Fruit fly (Drosophila melanogaster): ENCODE measurements around the gene CG8012.

CG8012 gene

dm6 chr3L:8177795-8178564, 37.1 kb upstream of the CG8012 start, which contains the start of gene Nmt (continued):
- no peak for TF ChIP-seq cg (GFP tag; optimal IDR thresholded peaks at IDR 0.05)
- TF ChIP-seq vnd (GFP tag; IDR thresholded peaks at IDR 0.05; ENCODE audit: partially characterized antibody) = peak; percentile 69
- TF ChIP-seq ssp (GFP tag; IDR thresholded peaks at IDR 0.05) = no peak
- no peak for TF ChIP-seq Asciz (GFP tag; optimal IDR thresholded peaks at IDR 0.05)
- no peak for TF ChIP-seq trh (GFP tag; optimal IDR thresholded peaks at IDR 0.05)
- no peak for TF ChIP-seq CG17568 (GFP tag; optimal IDR thresholded peaks at IDR 0.05)
- TF ChIP-seq Dek (tag; optimal IDR thresholded peaks at IDR 0.05) = peak; percentile 17
- TF ChIP-seq CG1602 (GFP tag; optimal IDR thresholded peaks at IDR 0.05) = peak; percentile 26
- TF ChIP-seq bab2 (GFP tag; optimal IDR thresholded peaks at IDR 0.05) = no peak
- TF ChIP-seq dpn (GFP tag; optimal IDR thresholded peaks at IDR 0.05) = peak in 1 of 2 experiments; percentile 26
- no peak for TF ChIP-seq CG11560 (tag; IDR thresholded peaks at IDR 0.05)
- no peak for TF ChIP-seq CG17912 (GFP tag; optimal IDR thresholded peaks at IDR 0.05)
- TF ChIP-seq cas (GFP tag; IDR thresholded peaks at IDR 0.05) = no peak
- TF ChIP-seq PHDP (tag; optimal IDR thresholded peaks at IDR 0.05) = no peak
- no peak for TF ChIP-seq HLH3B (GFP tag; IDR thresholded peaks at IDR 0.05)
- TF ChIP-seq CG5245 (GFP tag; optimal IDR thresholded peaks at IDR 0.05) = no peak
- no peak for TF ChIP-seq CG15479 (GFP tag; optimal IDR thresholded peaks at IDR 0.05)
- no peak for TF ChIP-seq gsb-n (tag; optimal IDR thresholded peaks at IDR 0.05)
- no peak for TF ChIP-seq mirr (GFP tag; optimal IDR thresholded peaks at IDR 0.05)
- no peak for TF ChIP-seq otp (GFP tag; IDR thresholded peaks at IDR 0.05)
- TF ChIP-seq nerfin-1 (tag; optimal IDR thresholded peaks at IDR 0.05) = no peak
- no peak for TF ChIP-seq Side (GFP tag; optimal IDR thresholded peaks at IDR 0.05)
- no peak for TF ChIP-seq CG4282 (GFP tag; optimal IDR thresholded peaks at IDR 0.05)
- TF ChIP-seq CG6175 (GFP tag; IDR thresholded peaks at IDR 0.05) = no peak
- peak; percentile 68; the same call in 1 of the 3 replicates for TF ChIP-seq CG34422 (GFP tag; IDR thresholded peaks at IDR 0.05)
- no peak for TF ChIP-seq sqz (GFP tag; optimal IDR thresholded peaks at IDR 0.05)
- no peak for TF ChIP-seq CG13894 (tag; optimal IDR thresholded peaks at IDR 0.05)
- no peak for TF ChIP-seq Awh (GFP tag; IDR thresholded peaks at IDR 0.05)
- TF ChIP-seq Antp (GFP tag; optimal IDR thresholded peaks at IDR 0.05) = no peak
- TF ChIP-seq CG10267 (tag; optimal IDR thresholded peaks at IDR 0.05) = peak; percentile 24
- TF ChIP-seq CG12942 (GFP tag; optimal IDR thresholded peaks at IDR 0.05) = peak; percentile 14
- TF ChIP-seq klu (GFP tag; IDR thresholded peaks at IDR 0.05) = no peak
- peak; percentile 28 for TF ChIP-seq Hmr (GFP tag; optimal IDR thresholded peaks at IDR 0.05)
- no peak for TF ChIP-seq CG31441 (GFP tag; IDR thresholded peaks at IDR 0.05)
- TF ChIP-seq CG11247 (GFP tag; IDR thresholded peaks at IDR 0.05) = no peak
- peak; percentile 70 for TF ChIP-seq CG10366 (GFP tag; IDR thresholded peaks at IDR 0.05)
- no peak for TF ChIP-seq wor (GFP tag; IDR thresholded peaks at IDR 0.05)
- TF ChIP-seq cwo (GFP tag; optimal IDR thresholded peaks at IDR 0.05) = no peak

dm6 chr3L:8180464-8181137, 34.5 kb upstream of the CG8012 start, which contains the start of the genes mthl7 and Uxs:
mthl7 (minus strand) TSS chr3L:8180514.
Uxs (plus strand) TSS chr3L:8180923.
- TF ChIP-seq Chrac-16 (GFP tag; optimal IDR thresholded peaks at IDR 0.05) (no peak), CG9797 (GFP tag; optimal IDR thresholded peaks at IDR 0.05) (peak; percentile 42), CG14710 (tag; optimal IDR thresholded peaks at IDR 0.05) (peak; percentile 4), TFAM (GFP tag; optimal IDR thresholded peaks at IDR 0.05) (no peak), Optix (GFP tag; IDR thresholded peaks at IDR 0.05) (no peak), sna (GFP tag; IDR thresholded peaks at IDR 0.05; ENCODE audit: partially characterized antibody) (peak; percentile 22; the same call in 1 of the 2 replicates), CG18262 (tag; optimal IDR thresholded peaks at IDR 0.05) (no peak), Dip3 (GFP tag; optimal IDR thresholded peaks at IDR 0.05) (no peak), CG9727 (GFP tag; optimal IDR thresholded peaks at IDR 0.05) (no peak), sd (tag; optimal IDR thresholded peaks at IDR 0.05) (no peak), sob (GFP tag; IDR thresholded peaks at IDR 0.05) (no peak), ara (GFP tag; IDR thresholded peaks at IDR 0.05) (no peak), HmgD (GFP tag; optimal IDR thresholded peaks at IDR 0.05) (no peak), Camta (GFP tag; optimal IDR thresholded peaks at IDR 0.05) (no peak)

All from whole organism, embryonic.